Fruit fly (Drosophila melanogaster): ENCODE data around the gene gpp.

DNA sequence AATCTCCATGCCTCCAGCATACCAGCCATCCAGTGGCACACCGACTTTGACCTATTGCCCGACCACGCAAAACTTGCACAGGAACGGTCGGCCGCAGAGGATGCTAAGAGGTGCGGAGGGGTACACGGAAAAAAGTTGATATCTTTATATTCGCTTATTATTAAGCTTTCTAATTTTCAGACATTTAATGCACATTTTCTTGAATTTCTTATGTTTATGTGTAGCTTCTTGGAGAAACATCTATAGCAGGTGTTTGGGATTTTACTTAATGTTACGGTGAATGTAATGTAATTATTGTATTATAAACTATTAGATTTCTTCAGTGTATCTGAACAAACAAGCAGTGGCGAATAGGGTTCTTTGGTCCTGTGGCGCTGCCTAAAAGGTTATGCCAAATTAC is 56.3 kb downstream of the gpp start:
- TF ChIP-seq Hr83 (GFP tag; optimal IDR thresholded peaks at IDR 0.05; ENCODE audit: poor library complexity, severe bottlenecking), result no peak
- no peak for TF ChIP-seq h (GFP tag; optimal IDR thresholded peaks at IDR 0.05)

Measured in whole organism, wandering third instar larva.